Fruit fly (Drosophila melanogaster): ENCODE results near the gene CG31668.
A peak's percentile ranks its signal among the peaks of the same experiment; 100 is the strongest.

CG31668 gene

DNA sequence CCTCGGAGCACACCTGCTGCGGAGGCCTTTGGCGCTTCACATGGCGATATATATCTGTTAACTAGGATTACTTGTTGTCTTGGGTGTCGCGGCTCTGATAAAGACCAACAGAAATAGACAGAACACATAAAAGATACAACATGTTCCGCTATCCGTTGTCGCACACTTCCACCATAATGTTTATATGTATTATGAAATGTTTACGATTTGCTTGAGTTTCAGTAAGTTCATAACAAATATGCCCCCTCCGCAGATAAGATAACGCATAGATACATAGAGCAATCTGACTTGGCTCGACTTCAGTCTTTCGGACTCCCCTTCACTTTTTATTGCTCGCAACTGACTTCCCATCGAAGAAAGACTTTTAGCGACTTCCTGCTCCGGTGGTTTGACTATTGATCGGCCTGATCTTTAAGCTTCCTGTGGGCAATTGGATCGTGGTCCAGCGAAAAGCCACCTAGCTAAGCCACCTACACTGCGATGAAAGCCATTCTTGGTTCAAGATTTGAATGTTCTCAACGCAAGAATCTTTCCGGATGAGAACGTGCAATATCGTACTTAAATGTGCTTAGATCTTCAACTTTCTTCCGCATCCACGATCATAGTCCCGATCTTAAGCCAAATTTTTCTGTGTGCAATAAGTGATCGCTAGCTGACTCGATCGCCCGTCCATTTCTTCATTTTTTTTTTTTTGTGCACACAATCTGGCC lies 37.6 kb downstream of the CG31668 start (continued):
- TF ChIP-seq CG9727 (GFP tag; optimal IDR thresholded peaks at IDR 0.05) (peak; percentile 38), nerfin-2 (GFP tag; IDR thresholded peaks at IDR 0.05; ENCODE audit: partially characterized antibody) (no peak), Hr51 (GFP tag; optimal IDR thresholded peaks at IDR 0.05) (no peak), pzg (GFP tag; optimal IDR thresholded peaks at IDR 0.05) (no peak), jumu (GFP tag; optimal IDR thresholded peaks at IDR 0.05) (no peak), Pdp1 (GFP tag; optimal IDR thresholded peaks at IDR 0.05) (peak in 1 of 2 experiments; percentile 65), Ada2b (GFP tag; IDR thresholded peaks at IDR 0.05) (no peak), Usf (GFP tag; optimal IDR thresholded peaks at IDR 0.05) (no peak), CG3847 (GFP tag; IDR thresholded peaks at IDR 0.05) (no peak), CG15601 (tag; optimal IDR thresholded peaks at IDR 0.05) (peak; percentile 41), sens (GFP tag) (peak; percentile 75), crol (GFP tag; IDR thresholded peaks at IDR 0.05) (no peak), CG10274 (GFP tag; optimal IDR thresholded peaks at IDR 0.05) (peak; percentile 37), CG7745 (tag; optimal IDR thresholded peaks at IDR 0.05) (peak; percentile 16), Dref (GFP tag; IDR thresholded peaks at IDR 0.05) (no peak), ro (GFP tag; IDR thresholded peaks at IDR 0.05) (no peak), tup (GFP tag; optimal IDR thresholded peaks at IDR 0.05) (no peak), ac (GFP tag; optimal IDR thresholded peaks at IDR 0.05) (peak; percentile 4), CG7372 (GFP tag; IDR thresholded peaks at IDR 0.05) (no peak), hb (GFP tag; IDR thresholded peaks at IDR 0.05; ENCODE audit: partially characterized antibody) (no peak), slbo (GFP tag; IDR thresholded peaks at IDR 0.05) (no peak), D19B (GFP tag; optimal IDR thresholded peaks at IDR 0.05) (no peak), Dip3 (GFP tag; optimal IDR thresholded peaks at IDR 0.05) (no peak), Gug (GFP tag; IDR thresholded peaks at IDR 0.05) (no peak), CG7987 (GFP tag; optimal IDR thresholded peaks at IDR 0.05) (peak; percentile 17), otp (GFP tag; IDR thresholded peaks at IDR 0.05) (peak; percentile 45; the same call in 1 of the 3 replicates), B-H1 (GFP tag; IDR thresholded peaks at IDR 0.05) (no peak), oc (tag; optimal IDR thresholded peaks at IDR 0.05) (no peak), CG17359 (tag; optimal IDR thresholded peaks at IDR 0.05) (peak; percentile 31), dimm (GFP tag; IDR thresholded peaks at IDR 0.05) (no peak), CG9932 (GFP tag; IDR thresholded peaks at IDR 0.05) (no peak), CG4404 (GFP tag; IDR thresholded peaks at IDR 0.05) (no peak), CG9817 (tag; optimal IDR thresholded peaks at IDR 0.05) (no peak), Rx (GFP tag; IDR thresholded peaks at IDR 0.05) (no peak), CG7928 (GFP tag; optimal IDR thresholded peaks at IDR 0.05) (no peak), gsb-n (tag; optimal IDR thresholded peaks at IDR 0.05) (no peak), Abd-B (GFP tag; optimal IDR thresholded peaks at IDR 0.05) (no peak), peb (GFP tag; IDR thresholded peaks at IDR 0.05) (no peak), D (optimal IDR thresholded peaks at IDR 0.05) (no peak), D (GFP tag; optimal IDR thresholded peaks at IDR 0.05) (no peak), Poxn (GFP tag; IDR thresholded peaks at IDR 0.05) (no peak), H15 (GFP tag; IDR thresholded peaks at IDR 0.05) (no peak), CG18599 (GFP tag; optimal IDR thresholded peaks at IDR 0.05) (peak; percentile 56), Doc3 (GFP tag; IDR thresholded peaks at IDR 0.05; ENCODE audit: partially characterized antibody) (no peak), Atf-2 (GFP tag; optimal IDR thresholded peaks at IDR 0.05) (no peak), B-H2 (GFP tag; optimal IDR thresholded peaks at IDR 0.05) (peak; percentile 34), CG10959 (GFP tag; IDR thresholded peaks at IDR 0.05) (no peak), insv (GFP tag; optimal IDR thresholded peaks at IDR 0.05) (no peak), hth (optimal IDR thresholded peaks at IDR 0.05) (no peak), Awh (GFP tag; IDR thresholded peaks at IDR 0.05) (no peak), Mes4 (GFP tag; optimal IDR thresholded peaks at IDR 0.05) (no peak)
